Worm (Caenorhabditis elegans) whole organism, L4/young adult: ENCODE results near the gene F02H6.7.

ENCODE experiments used
- W03F9.2 ChIP-seq: fragments of 150-350 bp; optimal IDR thresholded peaks from 2 replicates; lab custom pipeline; 2014; ENCODE audit warnings: missing biosample characterization, missing genetic modification characterization
- him-1 ChIP-seq: sonication (generic microtip); optimal IDR thresholded peaks from 2 replicates; lab custom pipeline; 2016; ENCODE audit warnings: missing genotype, missing genetic modification reagents, missing genetic modification characterization, missing compliant biosample characterization

ce11 chrIV:14249447-14249846 lies 21.5 kb upstream of the F02H6.7 start:
- no peak for TF ChIP-seq him-1 (tag; lab: Kevin White, UChicago)
- TF ChIP-seq W03F9.2 (tag; lab: Kevin White, UChicago), result no peak
